Worm (Caenorhabditis elegans) whole organism, L4 larva: ENCODE results near the gene B0303.16.

Source experiments
- D1046.2 ChIP-seq: fragments of 200-800 bp; sonication (Bioruptor generic); IDR thresholded peaks from 2 replicates; pipeline ENCODE4 v1.3.6; 2022; ENCODE audit warnings: missing genetic modification characterization, missing compliant biosample characterization
- F37D6.2 ChIP-seq: sonication (generic microtip); optimal IDR thresholded peaks from 2 replicates; lab custom pipeline; 2016; ENCODE audit warnings: mild to moderate bottlenecking, missing genetic modification characterization, missing compliant biosample characterization
- F44E2.7 ChIP-seq: fragments of 200-800 bp; sonication (Bioruptor generic); IDR thresholded peaks from 2 replicates; pipeline ENCODE4 v2.1.2; 2022; ENCODE audit warnings: missing genetic modification characterization, missing compliant biosample characterization
- T20F7.1 ChIP-seq: fragments of 200-800 bp; sonication (Bioruptor generic); optimal IDR thresholded peaks from 2 replicates; lab custom pipeline; 2018; ENCODE audit warnings: mild to moderate bottlenecking, missing genetic modification characterization, missing compliant biosample characterization
- T26A8.4 ChIP-seq: fragments of 200-800 bp; sonication (Bioruptor generic); IDR thresholded peaks from 2 replicates; pipeline ENCODE4 v1.3.6; 2022; ENCODE audit warnings: missing genetic modification characterization, missing compliant biosample characterization
- Y48G9A.11 ChIP-seq: fragments of 200-800 bp; sonication (Bioruptor generic); IDR thresholded peaks from 2 replicates; pipeline ENCODE4 v1.3.6; 2022; ENCODE audit warnings: missing genetic modification reagents, missing genetic modification characterization, missing compliant biosample characterization
- ZK337.2 ChIP-seq: fragments of 200-800 bp; sonication (Bioruptor generic); IDR thresholded peaks from 2 replicates; pipeline ENCODE4 v1.3.6; 2022; ENCODE audit warnings: missing genetic modification reagents, missing genetic modification characterization, missing compliant biosample characterization
- aha-1 ChIP-seq: fragments of 150-350 bp; peaks from one replicate; lab custom pipeline; 2014; ENCODE audit warnings: missing biosample characterization, missing genetic modification characterization
- aly-2 ChIP-seq: sonication (generic microtip); optimal IDR thresholded peaks from 2 replicates; lab custom pipeline; 2018; ENCODE audit warnings: missing biosample characterization, missing genetic modification characterization
- ama-1 ChIP-seq: fragments of 150-350 bp; optimal IDR thresholded peaks from 2 replicates; lab custom pipeline; 2014; ENCODE audit warnings: inconsistent platforms, mixed read lengths
- arid-1 ChIP-seq: fragments of 200-800 bp; sonication (Bioruptor generic); conservative IDR thresholded peaks from 2 replicates; pipeline ENCODE4 v1.3.6; 2022; ENCODE audit warnings: missing genetic modification reagents, missing genetic modification characterization, missing compliant biosample characterization
- ceh-32 ChIP-seq: sonication (generic microtip); optimal IDR thresholded peaks from 2 replicates; lab custom pipeline; 2016; ENCODE audit warnings: mild to moderate bottlenecking, missing genetic modification characterization, missing compliant biosample characterization; ENCODE audit not compliant: poor library complexity
- ceh-44 ChIP-seq: fragments of 200-800 bp; sonication (Bioruptor generic); IDR thresholded peaks from 2 replicates; pipeline ENCODE4 v1.3.6; 2022; ENCODE audit warnings: missing genetic modification reagents, missing genetic modification characterization, missing compliant biosample characterization
- ceh-62 ChIP-seq: sonication (generic microtip); optimal IDR thresholded peaks from 2 replicates; lab custom pipeline; 2017; ENCODE audit warnings: missing biosample characterization, missing genetic modification characterization
- daf-16 ChIP-seq, 3 experiments: sonication (generic microtip); optimal IDR thresholded peaks; 2 replicates each; lab custom pipeline; 2016 to 2017; ENCODE audit warnings: missing genetic modification characterization in 3 of 3, missing genetic modification reagents in 3 of 3, mild to moderate bottlenecking in 2 of 3, missing compliant biosample characterization in 2 of 3, missing biosample characterization in 1 of 3, moderate library complexity in 1 of 3
- daf-19 ChIP-seq: fragments of 200-800 bp; sonication (Bioruptor generic); conservative IDR thresholded peaks from 2 replicates; pipeline ENCODE4 v1.3.6; 2022; ENCODE audit warnings: missing genetic modification characterization, missing compliant biosample characterization
- daf-8 ChIP-seq: fragments of 200-800 bp; sonication (Bioruptor generic); IDR thresholded peaks from 2 replicates; pipeline ENCODE4 v1.3.6; 2022; ENCODE audit warnings: missing genetic modification characterization, missing compliant biosample characterization
- dmd-8 ChIP-seq: fragments of 200-800 bp; sonication (Bioruptor generic); IDR thresholded peaks from 2 replicates; pipeline ENCODE4 v1.3.6; 2022; ENCODE audit warnings: missing genetic modification characterization, missing compliant biosample characterization
- dmd-9 ChIP-seq: fragments of 200-800 bp; sonication (Bioruptor generic); IDR thresholded peaks from 2 replicates; pipeline ENCODE4 v1.3.6; 2022; ENCODE audit warnings: missing genetic modification reagents, missing genetic modification characterization, missing compliant biosample characterization
- egl-43 ChIP-seq: fragments of 200-800 bp; sonication (Bioruptor generic); IDR thresholded peaks from 2 replicates; pipeline ENCODE4 v1.3.6; 2022; ENCODE audit warnings: missing genetic modification reagents, missing genetic modification characterization, missing compliant biosample characterization
- fkh-10 ChIP-seq: fragments of 150-350 bp; optimal IDR thresholded peaks from 2 replicates; lab custom pipeline; 2014; ENCODE audit warnings: missing biosample characterization, missing genetic modification reagents, missing genetic modification characterization
- hmg-1.1 ChIP-seq: fragments of 200-800 bp; sonication (Bioruptor generic); IDR thresholded peaks from 2 replicates; pipeline ENCODE4 v1.3.6; 2022; ENCODE audit warnings: missing genetic modification reagents, missing genetic modification characterization, missing compliant biosample characterization
- jun-1 ChIP-seq: fragments of 150-350 bp; optimal IDR thresholded peaks from 2 replicates; lab custom pipeline; 2014; ENCODE audit warnings: missing biosample characterization, missing genetic modification reagents, missing genetic modification characterization
- lim-7 ChIP-seq: fragments of 200-800 bp; sonication (Bioruptor generic); IDR thresholded peaks from 2 replicates; pipeline ENCODE4 v1.3.6; 2022; ENCODE audit warnings: missing genetic modification characterization, missing compliant biosample characterization
- lin-1 ChIP-seq: fragments of 200-800 bp; sonication (Bioruptor generic); IDR thresholded peaks from 2 replicates; pipeline ENCODE4 v1.3.6; 2022; ENCODE audit warnings: missing genetic modification reagents, missing genetic modification characterization, missing compliant biosample characterization
- lin-29 ChIP-seq: fragments of 200-800 bp; sonication (Bioruptor generic); IDR thresholded peaks from 2 replicates; pipeline ENCODE4 v1.3.6; 2022; ENCODE audit warnings: missing genetic modification reagents, missing genetic modification characterization, missing compliant biosample characterization
- lin-38 ChIP-seq: fragments of 200-800 bp; sonication (Bioruptor generic); IDR thresholded peaks from 2 replicates; pipeline ENCODE4 v1.3.6; 2022; ENCODE audit warnings: missing genetic modification reagents, missing genetic modification characterization, missing compliant biosample characterization
- lin-39 ChIP-seq: fragments of 150-350 bp; optimal IDR thresholded peaks from 2 replicates; lab custom pipeline; 2014; ENCODE audit warnings: missing biosample characterization, missing genetic modification reagents, missing genetic modification characterization
- lir-3 ChIP-seq: sonication (generic microtip); optimal IDR thresholded peaks from 2 replicates; lab custom pipeline; 2016; ENCODE audit warnings: mild to moderate bottlenecking, missing genetic modification characterization, missing compliant biosample characterization
- lsy-2 ChIP-seq, 2 experiments: fragments of 150-350 bp in 1 of 2; sonication (generic microtip) in 1 of 2; optimal IDR thresholded peaks; 2 replicates each; lab custom pipeline; 2014 to 2017; ENCODE audit warnings: missing biosample characterization in 2 of 2, missing genetic modification characterization in 2 of 2
- mdl-1 ChIP-seq, 2 experiments: fragments of 150-350 bp in 1 of 2; sonication (generic microtip) in 1 of 2; optimal IDR thresholded peaks; 2 replicates each; lab custom pipeline; 2014 to 2017; ENCODE audit warnings: missing biosample characterization in 2 of 2, missing genetic modification characterization in 2 of 2
- mxl-3 ChIP-seq: fragments of 200-800 bp; sonication (Bioruptor generic); optimal IDR thresholded peaks from 2 replicates; lab custom pipeline; 2018; ENCODE audit warnings: mild to moderate bottlenecking, missing genetic modification characterization, missing compliant biosample characterization
- nhr-102 ChIP-seq: sonication (generic microtip); optimal IDR thresholded peaks from 2 replicates; lab custom pipeline; 2016; ENCODE audit warnings: mild to moderate bottlenecking, missing genetic modification characterization, moderate library complexity, missing compliant biosample characterization
- nhr-111 ChIP-seq: fragments of 200-800 bp; sonication (Bioruptor generic); optimal IDR thresholded peaks from 2 replicates; lab custom pipeline; 2018; ENCODE audit warnings: mild to moderate bottlenecking, missing genetic modification characterization, missing compliant biosample characterization
- nhr-25 ChIP-seq: sonication (generic microtip); optimal IDR thresholded peaks from 2 replicates; lab custom pipeline; 2017; ENCODE audit warnings: missing genetic modification characterization, mild to moderate bottlenecking, missing compliant biosample characterization, antibody characterized with exemption, moderate library complexity, borderline replicate concordance; ENCODE audit not compliant: insufficient read depth
- nhr-48 ChIP-seq: sonication (generic microtip); optimal IDR thresholded peaks from 2 replicates; lab custom pipeline; 2016; ENCODE audit warnings: mild to moderate bottlenecking, missing genetic modification characterization, missing compliant biosample characterization
- nhr-6 ChIP-seq: fragments of 150-350 bp; optimal IDR thresholded peaks from 2 replicates; lab custom pipeline; 2014; ENCODE audit warnings: missing biosample characterization, missing genetic modification characterization
- php-3 ChIP-seq: fragments of 200-800 bp; sonication (Bioruptor generic); IDR thresholded peaks from 2 replicates; pipeline ENCODE4 v1.3.6; 2022; ENCODE audit warnings: missing genetic modification reagents, missing genetic modification characterization, missing compliant biosample characterization
- sdz-12 ChIP-seq: fragments of 200-800 bp; sonication (Bioruptor generic); optimal IDR thresholded peaks from 2 replicates; lab custom pipeline; 2018; ENCODE audit warnings: mild to moderate bottlenecking, missing genetic modification characterization, missing compliant biosample characterization
- set-16 ChIP-seq: fragments of 200-800 bp; sonication (Bioruptor generic); IDR thresholded peaks from 2 replicates; pipeline ENCODE4 v1.3.6; 2022; ENCODE audit warnings: missing genetic modification reagents, missing genetic modification characterization, missing compliant biosample characterization
- snpc-4 ChIP-seq: fragments of 150-350 bp; optimal IDR thresholded peaks from 2 replicates; lab custom pipeline; 2014; ENCODE audit warnings: missing biosample characterization, missing genetic modification characterization
- tra-1 ChIP-seq: fragments of 200-800 bp; sonication (Bioruptor generic); IDR thresholded peaks from 2 replicates; pipeline ENCODE4 v1.3.6; 2022; ENCODE audit warnings: missing genetic modification reagents, missing genetic modification characterization, missing compliant biosample characterization
- unc-130 ChIP-seq: sonication (generic microtip); optimal IDR thresholded peaks from 2 replicates; lab custom pipeline; 2016; ENCODE audit warnings: missing genetic modification reagents, missing genetic modification characterization, missing compliant biosample characterization
- unc-39 ChIP-seq: sonication (generic microtip); optimal IDR thresholded peaks from 2 replicates; lab custom pipeline; 2017; ENCODE audit warnings: missing biosample characterization, missing genetic modification characterization
- unc-62 ChIP-seq, 3 experiments: fragments of 150-350 bp in 1 of 3; sonication (generic microtip); optimal IDR thresholded peaks in 2 of 3; peaks in 1 of 3; 1 replicate in 1 of 3; 2 replicates in 2 of 3; lab custom pipeline; 2014 to 2017; ENCODE audit warnings: missing biosample characterization in 3 of 3, missing genetic modification characterization in 3 of 3, missing genetic modification reagents in 3 of 3, missing genotype in 1 of 3
- zag-1 ChIP-seq: fragments of 150-350 bp; optimal IDR thresholded peaks from 2 replicates; lab custom pipeline; 2014; ENCODE audit warnings: missing biosample characterization, missing genetic modification characterization
- zfp-2 ChIP-seq: sonication (generic microtip); optimal IDR thresholded peaks from 2 replicates; lab custom pipeline; 2016; ENCODE audit warnings: mild to moderate bottlenecking, missing genetic modification characterization, missing compliant biosample characterization
- zip-2 ChIP-seq: fragments of 150-350 bp; optimal IDR thresholded peaks from 2 replicates; lab custom pipeline; 2014; ENCODE audit warnings: missing biosample characterization, missing genetic modification characterization
- ztf-7 ChIP-seq: fragments of 150-350 bp; optimal IDR thresholded peaks from 2 replicates; lab custom pipeline; 2014; ENCODE audit warnings: missing biosample characterization, missing genetic modification characterization

B0303.16 gene

ce11 chrIII:8689655-8690054, 15.2 kb upstream of the B0303.16 start, which contains the start of gene B0303.4 (continued):
- TF ChIP-seq lir-3 (tag; lab: Kevin White, UChicago) (no peak), php-3 (GFP tag; lab: Robert Waterston, UW) (no peak), zag-1 (tag; lab: Kevin White, UChicago) (no peak), nhr-102 (tag; lab: Kevin White, UChicago) (no peak), D1046.2 (no peak), nhr-25 (tag; lab: Kevin White, UChicago) (no peak), set-16 (GFP tag; lab: Robert Waterston, UW) (no peak), ztf-7 (tag; lab: Kevin White, UChicago) (peak; percentile 85), aly-2 (tag; lab: Kevin White, UChicago) (no peak), lsy-2 (tag; optimal IDR thresholded peaks at IDR 0.05; lab: Kevin White, UChicago) (peak in 1 of 2 experiments; percentile 78), ceh-32 (tag; lab: Kevin White, UChicago) (no peak), Y48G9A.11 (GFP tag; lab: Robert Waterston, UW) (no peak), daf-16 (GFP tag; optimal IDR thresholded peaks at IDR 0.05; lab: Kevin White, UChicago) (no peak), daf-16 (tag; optimal IDR thresholded peaks at IDR 0.05; lab: Kevin White, UChicago) (peak; percentile 46), fkh-10 (GFP tag; lab: Kevin White, UChicago) (no peak), T20F7.1 (GFP tag; lab: Kevin White, UChicago) (peak; percentile 52), daf-19 (GFP tag; lab: Robert Waterston, UW) (no peak), nhr-48 (tag; lab: Kevin White, UChicago) (no peak), lin-39 (no peak), T26A8.4 (GFP tag; lab: Robert Waterston, UW) (no peak), tra-1 (no peak), ceh-62 (no peak), ZK337.2 (no peak), dmd-8 (no peak), hmg-1.1 (GFP tag; lab: Robert Waterston, UW) (0 out of 2 replicates have a peak, but pooled peaks have one; percentile 34), arid-1 (GFP tag; lab: Robert Waterston, UW) (no peak), lin-38 (GFP tag; lab: Robert Waterston, UW) (0 out of 2 replicates have a peak, but pooled peaks have one; percentile 28), unc-130 (GFP tag; lab: Kevin White, UChicago) (no peak), ama-1 (no peak), lin-29 (GFP tag; lab: Robert Waterston, UW) (no peak), zip-2 (tag; lab: Kevin White, UChicago) (no peak), jun-1 (tag; lab: Kevin White, UChicago) (no peak), nhr-6 (tag; lab: Kevin White, UChicago) (no peak), ceh-44 (GFP tag; lab: Robert Waterston, UW) (no peak)

- TF ChIP-seq ama-1 (peak; percentile 17), nhr-111 (GFP tag; lab: Kevin White, UChicago) (no peak)
Measured at ce11 chrIII:8693322-8693721, 11.5 kb upstream of the B0303.16 start, which contains the start of gene B0303.7. Gene B0303.7, plus strand, starts transcription at chrIII:8693622.

ce11 chrIII:8696680-8697079, 8.2 kb upstream of the B0303.16 start:
- TF ChIP-seq lin-1 = no peak
- TF ChIP-seq aha-1 = no peak
- no peak for TF ChIP-seq F44E2.7 (GFP tag; lab: Robert Waterston, UW)
- TF ChIP-seq dmd-9 (GFP tag; lab: Robert Waterston, UW) = no peak
- no peak for TF ChIP-seq hmg-1.1 (GFP tag; lab: Robert Waterston, UW)
- no peak for TF ChIP-seq zfp-2 (tag; lab: Kevin White, UChicago)
- no peak for TF ChIP-seq sdz-12 (GFP tag; lab: Kevin White, UChicago)
- no peak for TF ChIP-seq daf-16 (GFP tag; optimal IDR thresholded peaks at IDR 0.05; lab: Kevin White, UChicago)
- TF ChIP-seq daf-16 (tag; optimal IDR thresholded peaks at IDR 0.05; lab: Kevin White, UChicago) = peak; percentile 21
- no peak for TF ChIP-seq F37D6.2
- TF ChIP-seq unc-130 (GFP tag; lab: Kevin White, UChicago) = no peak
- TF ChIP-seq lim-7 = no peak
- TF ChIP-seq snpc-4 = no peak
- TF ChIP-seq mxl-3 = no peak
- no peak for TF ChIP-seq mdl-1 (tag; optimal IDR thresholded peaks at IDR 0.05; lab: Kevin White, UChicago)
- no peak for TF ChIP-seq daf-8 (GFP tag; lab: Robert Waterston, UW)
- TF ChIP-seq lsy-2 (tag; optimal IDR thresholded peaks at IDR 0.05; lab: Kevin White, UChicago) = peak in 1 of 2 experiments; percentile 71
- TF ChIP-seq unc-39 (tag; lab: Kevin White, UChicago) = no peak
- TF ChIP-seq unc-62 (GFP tag; optimal IDR thresholded peaks at IDR 0.05 in 1 of 2; lab: Kevin White, UChicago) = no peak
- TF ChIP-seq unc-62 (tag; optimal IDR thresholded peaks at IDR 0.05; lab: Kevin White, UChicago) = no peak
- TF ChIP-seq egl-43 (GFP tag; lab: Robert Waterston, UW) = no peak
